Fruit fly (Drosophila melanogaster) S2 (cell line): Measurements from ENCODE around the gene Pgls.

Experiments
- CG8478 ChIP-seq: fragments of >200 bp; optimal IDR thresholded peaks from 2 replicates; lab custom pipeline; 2018
- CTCF ChIP-seq, 2 experiments: fragments of >200 bp; optimal IDR thresholded peaks; 2 replicates each; lab custom pipeline; 2018

DNA sequence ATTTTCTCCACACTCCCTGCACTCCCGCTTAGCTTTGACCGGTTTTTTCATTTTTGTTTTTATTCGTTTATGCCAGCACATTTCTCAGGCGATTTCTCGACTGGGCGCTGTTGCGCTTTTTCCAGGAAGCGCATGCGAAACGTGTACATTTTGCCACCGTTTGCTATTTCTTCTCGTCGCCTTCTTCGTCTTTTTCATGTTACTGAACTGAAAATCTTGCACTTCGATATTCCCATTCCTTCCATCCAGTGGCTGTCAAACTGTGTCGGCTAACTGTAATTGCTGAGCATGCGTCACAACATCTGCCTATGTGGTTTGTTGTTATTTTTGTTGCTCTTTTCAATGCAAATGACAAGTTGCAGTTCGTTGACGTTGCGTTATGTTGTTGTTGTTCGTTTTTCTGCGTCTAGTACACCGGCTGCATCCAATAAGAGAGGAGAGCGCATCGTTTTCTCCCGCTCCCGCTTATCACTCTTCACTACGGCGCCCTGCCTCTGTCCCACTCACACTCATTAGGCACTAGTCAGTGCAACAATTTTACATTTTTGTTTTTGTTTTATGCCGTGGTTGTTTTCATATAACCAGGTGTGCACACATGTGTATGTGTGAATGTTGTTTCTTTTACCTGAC, 45.3 kb upstream of the Pgls start:
- no peak for TF ChIP-seq CG8478 (lab: Kevin White, UChicago)
- no peak for TF ChIP-seq CTCF (optimal IDR thresholded peaks at IDR 0.05; lab: Kevin White, UChicago)
